Fruit fly (Drosophila melanogaster) Kc167 (cell line): Measurements from ENCODE around the gene Eig71Ec.

Experiments
- Sin3A ChIP-seq: fragments of >200 bp; optimal IDR thresholded peaks from 2 replicates; lab custom pipeline; 2018; ENCODE audit warnings: missing external identifiers
- h ChIP-seq: fragments of >200 bp; optimal IDR thresholded peaks from 3 replicates; lab custom pipeline; 2018; ENCODE audit warnings: missing external identifiers
- insv ChIP-seq: fragments of >200 bp; optimal IDR thresholded peaks from 3 replicates; lab custom pipeline; 2018; ENCODE audit warnings: missing external identifiers
- ttk ChIP-seq: sonication (Bioruptor generic); optimal IDR thresholded peaks from 2 replicates; lab custom pipeline; 2017; ENCODE audit warnings: missing external identifiers

- TF ChIP-seq h: no peak
- TF ChIP-seq ttk (lab: Kevin White, UChicago): no peak
- TF ChIP-seq Sin3A (lab: Kevin White, UChicago): no peak
- TF ChIP-seq insv (lab: Kevin White, UChicago): no peak
Observed at dm6 chr3L:15612728-15613127, 39.3 kb downstream of the Eig71Ec start, which contains the start of gene CG13449.
